Fruit fly (Drosophila melanogaster): ENCODE data around the gene CG32269.

CG32269 gene

dm6 chr3L:3249997-3250774, 41.4 kb upstream of the CG32269 start (continued):
- TF ChIP-seq CG2202 (tag; optimal IDR thresholded peaks at IDR 0.05) = peak; percentile 91
- TF ChIP-seq CG32772 (GFP tag; IDR thresholded peaks at IDR 0.05) = peak; percentile 72
- peak; percentile 99 for TF ChIP-seq CG17361 (GFP tag; IDR thresholded peaks at IDR 0.05)
- peak; percentile 94 for TF ChIP-seq CG15269 (tag; optimal IDR thresholded peaks at IDR 0.05)
- TF ChIP-seq CG18599 (GFP tag; optimal IDR thresholded peaks at IDR 0.05) = peak; percentile 93
- peak; percentile 86 for TF ChIP-seq CG8359 (GFP tag; optimal IDR thresholded peaks at IDR 0.05; ENCODE audit: borderline replicate concordance)
- peak; percentile 70 for TF ChIP-seq Deaf1 (tag; optimal IDR thresholded peaks at IDR 0.05)
- TF ChIP-seq amos (GFP tag; IDR thresholded peaks at IDR 0.05; ENCODE audit: partially characterized antibody) = no peak; the same call in 1 of the 2 replicates
- TF ChIP-seq CG11398 (GFP tag; optimal IDR thresholded peaks at IDR 0.05) = peak; percentile 90
- TF ChIP-seq cas (GFP tag; IDR thresholded peaks at IDR 0.05) = 0 out of 2 replicates have a peak, but pooled peaks have one; percentile 29
- TF ChIP-seq CG7556 (GFP tag; optimal IDR thresholded peaks at IDR 0.05) = peak; percentile 97
- TF ChIP-seq CG11247 (GFP tag; IDR thresholded peaks at IDR 0.05) = peak; percentile 77
- peak; percentile 59 for TF ChIP-seq peb (GFP tag; IDR thresholded peaks at IDR 0.05)
- peak; percentile 97 for TF ChIP-seq CG1602 (GFP tag; optimal IDR thresholded peaks at IDR 0.05)
- peak; percentile 100 for TF ChIP-seq sens (GFP tag)
- no peak for TF ChIP-seq bigmax (GFP tag; optimal IDR thresholded peaks at IDR 0.05)
- peak; percentile 93 for TF ChIP-seq twi (tag; optimal IDR thresholded peaks at IDR 0.05)
- TF ChIP-seq CG17328 (GFP tag; IDR thresholded peaks at IDR 0.05) = peak; percentile 77
- 0 out of 2 replicates have a peak, but pooled peaks have one; percentile 36 for TF ChIP-seq Lim3 (GFP tag; IDR thresholded peaks at IDR 0.05)
- peak; percentile 73 for TF ChIP-seq CG15514 (GFP tag; optimal IDR thresholded peaks at IDR 0.05)
- TF ChIP-seq ap (GFP tag; IDR thresholded peaks at IDR 0.05) = peak; percentile 72
- peak; percentile 80 for TF ChIP-seq Ets97D (GFP tag; optimal IDR thresholded peaks at IDR 0.05)
- TF ChIP-seq CG12942 (GFP tag; optimal IDR thresholded peaks at IDR 0.05) = peak; percentile 94
- peak; percentile 95 for TF ChIP-seq Dip3 (GFP tag; optimal IDR thresholded peaks at IDR 0.05)
- peak; percentile 68 for TF ChIP-seq CG2116 (GFP tag; optimal IDR thresholded peaks at IDR 0.05)
- TF ChIP-seq Poxn (GFP tag; IDR thresholded peaks at IDR 0.05) = peak; percentile 58; the same call in 1 of the 2 replicates
- peak; percentile 89 for TF ChIP-seq CG10267 (tag; optimal IDR thresholded peaks at IDR 0.05)
- peak; percentile 97 for TF ChIP-seq CG1529 (GFP tag; optimal IDR thresholded peaks at IDR 0.05)
- peak; percentile 96 for TF ChIP-seq CG16863 (GFP tag; optimal IDR thresholded peaks at IDR 0.05)
- TF ChIP-seq ro (GFP tag; IDR thresholded peaks at IDR 0.05) = peak; percentile 69
- TF ChIP-seq CG10274 (GFP tag; optimal IDR thresholded peaks at IDR 0.05) = peak; percentile 84
- TF ChIP-seq CG12104 (GFP tag; optimal IDR thresholded peaks at IDR 0.05) = peak; percentile 95
- TF ChIP-seq Awh (GFP tag; IDR thresholded peaks at IDR 0.05) = peak; percentile 41; the same call in 1 of the 2 replicates
- TF ChIP-seq ranshi (GFP tag; IDR thresholded peaks at IDR 0.05) = peak; percentile 81
- TF ChIP-seq CG1024 (GFP tag; IDR thresholded peaks at IDR 0.05) = peak; percentile 67; the same call in 1 of the 2 replicates
- TF ChIP-seq CG3726 (GFP tag; IDR thresholded peaks at IDR 0.05) = peak; percentile 64; the same call in 2 of the 3 replicates
- TF ChIP-seq eyg (GFP tag; optimal IDR thresholded peaks at IDR 0.05) = peak; percentile 76
- TF ChIP-seq CrebB (tag; optimal IDR thresholded peaks at IDR 0.05) = peak; percentile 68
- TF ChIP-seq Six4 (GFP tag; optimal IDR thresholded peaks at IDR 0.05) = peak; percentile 94
- TF ChIP-seq CG7372 (GFP tag; IDR thresholded peaks at IDR 0.05) = peak; percentile 82
- peak; percentile 78 for TF ChIP-seq CG6683 (GFP tag; optimal IDR thresholded peaks at IDR 0.05)
- TF ChIP-seq E2f2 (GFP tag; IDR thresholded peaks at IDR 0.05) = peak; percentile 54; the same call in 1 of the 2 replicates
- TF ChIP-seq CTCF (GFP tag; optimal IDR thresholded peaks at IDR 0.05) = peak; percentile 59
- TF ChIP-seq CG13287 (GFP tag; IDR thresholded peaks at IDR 0.05; ENCODE audit: partially characterized antibody) = peak; percentile 50
- TF ChIP-seq Meics (GFP tag; optimal IDR thresholded peaks at IDR 0.05) = peak; percentile 95
- peak; percentile 89 for TF ChIP-seq lab (GFP tag; optimal IDR thresholded peaks at IDR 0.05)
- TF ChIP-seq gsb-n (tag; optimal IDR thresholded peaks at IDR 0.05) = peak; percentile 91
- TF ChIP-seq CG11504 (tag; optimal IDR thresholded peaks at IDR 0.05) = peak; percentile 95
- peak; percentile 85 for TF ChIP-seq CG4617 (GFP tag; optimal IDR thresholded peaks at IDR 0.05; ENCODE audit: borderline replicate concordance)
